Worm (Caenorhabditis elegans): ENCODE data around the gene Y75B8A.13.

Gene Y75B8A.13

ce11 chrIII:12159208-12159607 is 56.3 kb downstream of the Y75B8A.13 start:
- TF ChIP-seq ceh-39 (tag; optimal IDR thresholded peaks at IDR 0.05) (no peak), nhr-76 (tag; optimal IDR thresholded peaks at IDR 0.05) (no peak), mab-5 (tag; optimal IDR thresholded peaks at IDR 0.05) (no peak)

DNA sequence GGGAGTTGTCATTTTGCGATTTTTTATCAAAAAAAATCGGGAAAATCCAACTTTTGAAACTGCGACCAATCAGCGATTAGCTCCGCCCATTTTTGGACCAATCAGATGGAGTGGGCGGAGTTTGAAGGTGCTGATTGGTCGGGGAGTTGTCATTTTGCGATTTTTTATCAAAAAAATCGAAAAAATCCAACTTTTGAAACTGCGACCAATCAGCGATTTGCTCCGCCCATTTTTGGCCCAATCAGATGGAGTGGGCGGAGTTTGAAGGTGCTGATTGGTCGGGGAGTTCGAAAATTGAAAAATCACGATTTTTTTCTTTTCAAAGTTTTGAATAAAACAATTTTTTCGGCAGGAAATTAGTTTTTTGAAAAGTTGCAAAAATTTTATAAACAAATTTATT is 57.9 kb downstream of the Y75B8A.13 start:
- TF ChIP-seq nhr-12 (tag; optimal IDR thresholded peaks at IDR 0.05), result no peak
- no peak for TF ChIP-seq lin-13 (tag; optimal IDR thresholded peaks at IDR 0.05)

DNA sequence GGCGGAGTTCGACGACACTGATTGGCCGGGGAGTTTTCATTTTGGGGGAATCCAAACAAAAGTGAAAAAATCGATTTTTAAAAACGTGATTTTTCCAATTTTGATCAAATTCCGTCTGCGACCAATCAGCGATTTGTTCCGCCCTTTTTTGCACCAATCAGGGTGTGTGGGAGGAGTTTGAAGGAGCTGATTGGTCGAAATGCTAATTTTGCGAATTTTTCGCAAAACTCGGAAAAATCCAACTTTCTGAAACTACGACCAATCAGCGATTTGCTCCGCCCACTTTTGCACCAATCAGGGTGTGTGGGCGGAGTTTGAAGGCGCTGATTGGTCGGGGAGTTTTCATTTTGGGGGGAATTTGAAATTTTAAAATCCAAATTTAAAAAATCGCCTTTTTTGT is 58.9 kb downstream of the Y75B8A.13 start:
- no peak for TF ChIP-seq cnd-1 (tag; optimal IDR thresholded peaks at IDR 0.05)
- TF ChIP-seq zip-8 (tag; optimal IDR thresholded peaks at IDR 0.05), result no peak
- TF ChIP-seq mls-2 (tag; optimal IDR thresholded peaks at IDR 0.05), result no peak
- TF ChIP-seq nhr-12 (tag; optimal IDR thresholded peaks at IDR 0.05), result no peak
- no peak for TF ChIP-seq unc-62 (GFP tag; optimal IDR thresholded peaks at IDR 0.05)
- no peak for TF ChIP-seq sptf-1 (tag; optimal IDR thresholded peaks at IDR 0.05)
- TF ChIP-seq tbx-8 (GFP tag; optimal IDR thresholded peaks at IDR 0.05), result no peak
- no peak for TF ChIP-seq nhr-76 (tag; optimal IDR thresholded peaks at IDR 0.05)
- TF ChIP-seq ceh-43 (GFP tag; optimal IDR thresholded peaks at IDR 0.05), result no peak
- TF ChIP-seq ham-2 (GFP tag; optimal IDR thresholded peaks at IDR 0.05), result no peak
- no peak for TF ChIP-seq snpc-4 (tag; optimal IDR thresholded peaks at IDR 0.05)
- TF ChIP-seq elt-1 (tag; optimal IDR thresholded peaks at IDR 0.05; ENCODE audit: borderline replicate concordance, insufficient read depth), result no peak
- TF ChIP-seq ceh-39 (tag; optimal IDR thresholded peaks at IDR 0.05), result no peak
- TF ChIP-seq sem-2 (GFP tag; optimal IDR thresholded peaks at IDR 0.05), result no peak
- no peak for TF ChIP-seq pha-4 (tag; optimal IDR thresholded peaks at IDR 0.05)
- no peak for TF ChIP-seq lsy-2 (tag; optimal IDR thresholded peaks at IDR 0.05)
- no peak for TF ChIP-seq M03D4.4 (tag; optimal IDR thresholded peaks at IDR 0.05)
- no peak for TF ChIP-seq unc-39 (tag; optimal IDR thresholded peaks at IDR 0.05)
- no peak for TF ChIP-seq lin-13 (tag; optimal IDR thresholded peaks at IDR 0.05)
- TF ChIP-seq hlh-1 (tag; optimal IDR thresholded peaks at IDR 0.05), result no peak

- no peak for TF ChIP-seq elt-1 (tag; optimal IDR thresholded peaks at IDR 0.05; ENCODE audit: borderline replicate concordance, insufficient read depth)
- no peak for TF ChIP-seq zip-8 (tag; optimal IDR thresholded peaks at IDR 0.05)
- no peak for TF ChIP-seq ceh-83 (GFP tag; optimal IDR thresholded peaks at IDR 0.05)
- no peak for TF ChIP-seq lin-13 (tag; optimal IDR thresholded peaks at IDR 0.05)
- TF ChIP-seq snpc-4 (tag; optimal IDR thresholded peaks at IDR 0.05), result no peak
- TF ChIP-seq ceh-43 (GFP tag; optimal IDR thresholded peaks at IDR 0.05), result no peak
- TF ChIP-seq cnd-1 (tag; optimal IDR thresholded peaks at IDR 0.05), result no peak
- no peak for TF ChIP-seq ceh-39 (tag; optimal IDR thresholded peaks at IDR 0.05)
- TF ChIP-seq nhr-237 (tag; optimal IDR thresholded peaks at IDR 0.05), result no peak
- TF ChIP-seq unc-120 (tag; optimal IDR thresholded peaks at IDR 0.05; ENCODE audit: poor library complexity, severe bottlenecking), result no peak
Measured at ce11 chrIII:12155759-12156158, 59.7 kb downstream of the Y75B8A.13 start.

Data from whole organism, mixed stage, embryonic.